Worm (Caenorhabditis elegans) whole organism, L1 larva: ENCODE results near the gene ZK643.6.

Source experiments
- ces-1 ChIP-seq: fragments of 150-350 bp; optimal IDR thresholded peaks from 2 replicates; lab custom pipeline; 2014; ENCODE audit warnings: missing biosample characterization, missing genetic modification reagents, missing genetic modification characterization
- elt-2 ChIP-seq: sonication (generic microtip); optimal IDR thresholded peaks from 2 replicates; lab custom pipeline; 2016; ENCODE audit warnings: missing genetic modification characterization, mild to moderate bottlenecking, inconsistent platforms, missing compliant biosample characterization, missing genetic modification reagents
- lin-13 ChIP-seq: fragments of 150-350 bp; optimal IDR thresholded peaks from 2 replicates; lab custom pipeline; 2014; ENCODE audit warnings: missing biosample characterization, missing genetic modification reagents, missing genetic modification characterization
- lin-39 ChIP-seq: fragments of 150-350 bp; optimal IDR thresholded peaks from 2 replicates; lab custom pipeline; 2014; ENCODE audit warnings: missing biosample characterization, missing genetic modification reagents, missing genetic modification characterization
- mdl-1 ChIP-seq, 2 experiments: fragments of 150-350 bp; optimal IDR thresholded peaks; 2 replicates each; lab custom pipeline; 2014 to 2017; ENCODE audit warnings: missing biosample characterization in 2 of 2, missing genetic modification characterization in 2 of 2, inconsistent platforms in 1 of 2
- nhr-11 ChIP-seq: fragments of 150-350 bp; optimal IDR thresholded peaks from 2 replicates; lab custom pipeline; 2014; ENCODE audit warnings: missing biosample characterization, missing genetic modification characterization
- nhr-12 ChIP-seq: sonication (generic microtip); optimal IDR thresholded peaks from 2 replicates; lab custom pipeline; 2017; ENCODE audit warnings: missing biosample characterization, missing genetic modification characterization
- nhr-237 ChIP-seq: fragments of 150-350 bp; optimal IDR thresholded peaks from 2 replicates; lab custom pipeline; 2014; ENCODE audit warnings: missing biosample characterization, missing genetic modification characterization
- nhr-76 ChIP-seq: sonication (generic microtip); optimal IDR thresholded peaks from 2 replicates; lab custom pipeline; 2017; ENCODE audit warnings: missing biosample characterization, missing genetic modification characterization
- pag-3 ChIP-seq: sonication (generic microtip); optimal IDR thresholded peaks from 2 replicates; lab custom pipeline; 2017; ENCODE audit warnings: missing genetic modification characterization, mild to moderate bottlenecking, missing compliant biosample characterization, antibody characterized with exemption, borderline replicate concordance; ENCODE audit not compliant: insufficient read depth
- pax-3 ChIP-seq: fragments of 200-800 bp; sonication (Bioruptor generic); optimal IDR thresholded peaks from 2 replicates; lab custom pipeline; 2018; ENCODE audit warnings: mild to moderate bottlenecking, missing genetic modification characterization, moderate library complexity, missing compliant biosample characterization
- sup-37 ChIP-seq: fragments of 200-800 bp; sonication (Bioruptor generic); optimal IDR thresholded peaks from 2 replicates; lab custom pipeline; 2018; ENCODE audit warnings: mild to moderate bottlenecking, missing genetic modification characterization, missing compliant biosample characterization
- zag-1 ChIP-seq: fragments of 150-350 bp; optimal IDR thresholded peaks from 2 replicates; lab custom pipeline; 2014; ENCODE audit warnings: missing biosample characterization, missing genetic modification characterization
- ztf-4 ChIP-seq: fragments of 150-350 bp; optimal IDR thresholded peaks from 2 replicates; lab custom pipeline; 2014; ENCODE audit warnings: missing biosample characterization, missing genetic modification characterization

ce11 chrIII:8911598-8912194 is 48.9 kb downstream of the ZK643.6 start, which contains the start of gene tpk-1:
- no peak for TF ChIP-seq pag-3 (tag; lab: Kevin White, UChicago)
- no peak for TF ChIP-seq zag-1 (tag; lab: Kevin White, UChicago)
- TF ChIP-seq ces-1 = no peak
- TF ChIP-seq pax-3 (tag; lab: Kevin White, UChicago) = no peak
- TF ChIP-seq lin-39 = no peak
- TF ChIP-seq nhr-76 (tag; lab: Kevin White, UChicago) = no peak
- TF ChIP-seq lin-13 (GFP tag; lab: Kevin White, UChicago) = no peak
- no peak for TF ChIP-seq sup-37 (GFP tag; lab: Kevin White, UChicago)
- no peak for TF ChIP-seq mdl-1 (tag; optimal IDR thresholded peaks at IDR 0.05; lab: Kevin White, UChicago)
- no peak for TF ChIP-seq nhr-12 (tag; lab: Kevin White, UChicago)
- no peak for TF ChIP-seq nhr-11 (tag; lab: Kevin White, UChicago)
- no peak for TF ChIP-seq nhr-237
- no peak for TF ChIP-seq elt-2 (tag; lab: Kevin White, UChicago)
- no peak for TF ChIP-seq ztf-4
